Worm (Caenorhabditis elegans): ENCODE data around the gene lgc-27.

DNA sequence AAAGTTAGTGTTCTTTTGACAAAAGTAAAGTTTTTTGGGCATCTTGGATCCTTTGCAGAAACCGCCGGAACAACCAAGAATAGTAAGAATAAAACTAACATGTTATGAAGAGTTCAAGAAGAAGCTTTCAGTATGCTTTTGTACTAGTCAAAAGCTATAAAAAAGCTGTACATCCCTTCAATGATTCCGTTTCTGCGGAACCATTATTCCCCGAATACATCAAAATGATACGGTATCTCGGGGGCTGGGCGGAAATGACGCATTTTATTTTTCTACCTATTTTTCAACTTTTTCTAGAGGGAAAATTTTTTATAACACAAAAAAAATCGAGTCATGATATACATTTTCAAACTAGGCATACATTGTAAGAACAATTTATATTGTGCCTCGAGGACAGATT, 29.2 kb upstream of the lgc-27 start, which contains the start of gene clec-138:
- TF ChIP-seq W03F9.2 (tag; optimal IDR thresholded peaks at IDR 0.05) (no peak), dao-5 (tag; optimal IDR thresholded peaks at IDR 0.05) (no peak)

All from whole organism, L4/young adult.